Worm (Caenorhabditis elegans) whole organism, dauer: Measurements from ENCODE around the gene myo-5.

ENCODE experiments used
- unc-62 ChIP-seq: sonication (generic microtip); optimal IDR thresholded peaks from 2 replicates; lab custom pipeline; 2017; ENCODE audit warnings: missing biosample characterization, missing genetic modification reagents, missing genetic modification characterization

The myo-5 gene

ce11 chrV:8161699-8162098 is 52.9 kb downstream of the myo-5 start, which contains the start of gene F20D6.5:
Gene F20D6.5 (plus strand): TSS chrV:8161957.
- TF ChIP-seq unc-62: no peak

ce11 chrV:8163199-8163598 is 54.4 kb downstream of the myo-5 start:
- TF ChIP-seq unc-62: no peak
